Worm (Caenorhabditis elegans): Measurements from ENCODE around the gene kqt-3.
A peak's percentile ranks its signal among the peaks of the same experiment; 100 is the strongest.

kqt-3 gene

DNA sequence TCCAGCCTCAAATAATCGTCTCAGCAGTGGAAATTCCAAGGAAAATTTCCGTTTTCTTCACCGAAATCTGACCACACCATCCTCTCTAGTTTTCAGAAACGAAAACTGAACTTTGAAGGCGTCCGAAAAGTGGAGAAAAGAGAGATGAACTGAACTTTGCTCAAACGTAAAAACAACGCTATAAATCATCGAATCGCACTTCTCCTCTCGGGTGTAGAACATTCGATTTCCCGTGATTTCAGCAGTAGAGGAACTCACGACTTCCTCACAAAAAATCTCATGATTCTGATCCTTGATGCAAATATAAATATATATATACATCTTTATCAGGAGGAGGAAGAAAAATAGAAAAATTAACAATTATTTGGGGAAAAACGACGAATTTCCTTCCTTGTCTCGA is 20.9 kb upstream of the kqt-3 start:
- TF ChIP-seq rnt-1 (tag; optimal IDR thresholded peaks at IDR 0.05) (no peak), dve-1 (tag; optimal IDR thresholded peaks at IDR 0.05) (no peak), ceh-30 (tag; optimal IDR thresholded peaks at IDR 0.05) (no peak), ahr-1 (tag; optimal IDR thresholded peaks at IDR 0.05) (no peak), che-1 (tag; optimal IDR thresholded peaks at IDR 0.05) (no peak), pax-1 (tag; optimal IDR thresholded peaks at IDR 0.05) (no peak), sox-4 (tag; optimal IDR thresholded peaks at IDR 0.05) (no peak), K02D7.2 (tag; optimal IDR thresholded peaks at IDR 0.05) (no peak), unc-55 (GFP tag; optimal IDR thresholded peaks at IDR 0.05) (no peak), zip-5 (tag; optimal IDR thresholded peaks at IDR 0.05) (no peak), npax-4 (tag; optimal IDR thresholded peaks at IDR 0.05) (no peak), dmd-4 (tag; optimal IDR thresholded peaks at IDR 0.05; ENCODE audit: borderline replicate concordance) (no peak)

DNA sequence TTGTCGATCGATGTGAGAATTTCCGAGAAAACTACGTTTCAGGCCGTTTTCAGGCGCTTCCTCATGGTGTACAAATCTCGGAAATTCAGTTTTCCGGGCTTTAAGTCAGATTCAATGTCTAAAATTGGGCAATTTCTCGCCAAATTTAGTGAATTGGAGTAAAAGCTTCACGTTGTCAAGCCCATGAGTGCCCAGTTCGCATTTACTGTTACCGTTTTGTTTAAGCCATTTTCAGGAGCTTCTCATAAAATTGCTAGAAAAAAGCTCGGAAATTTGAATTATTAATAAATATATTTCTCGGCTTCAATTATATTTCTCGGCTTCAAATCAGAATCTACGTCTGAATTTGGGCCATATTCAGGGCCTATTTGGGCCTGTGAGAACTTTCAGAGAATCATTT is 18.2 kb upstream of the kqt-3 start:
- TF ChIP-seq madf-2 (tag; optimal IDR thresholded peaks at IDR 0.05) (no peak), hlh-8 (tag; optimal IDR thresholded peaks at IDR 0.05) (no peak), ceh-19 (GFP tag; optimal IDR thresholded peaks at IDR 0.05) (no peak)

DNA sequence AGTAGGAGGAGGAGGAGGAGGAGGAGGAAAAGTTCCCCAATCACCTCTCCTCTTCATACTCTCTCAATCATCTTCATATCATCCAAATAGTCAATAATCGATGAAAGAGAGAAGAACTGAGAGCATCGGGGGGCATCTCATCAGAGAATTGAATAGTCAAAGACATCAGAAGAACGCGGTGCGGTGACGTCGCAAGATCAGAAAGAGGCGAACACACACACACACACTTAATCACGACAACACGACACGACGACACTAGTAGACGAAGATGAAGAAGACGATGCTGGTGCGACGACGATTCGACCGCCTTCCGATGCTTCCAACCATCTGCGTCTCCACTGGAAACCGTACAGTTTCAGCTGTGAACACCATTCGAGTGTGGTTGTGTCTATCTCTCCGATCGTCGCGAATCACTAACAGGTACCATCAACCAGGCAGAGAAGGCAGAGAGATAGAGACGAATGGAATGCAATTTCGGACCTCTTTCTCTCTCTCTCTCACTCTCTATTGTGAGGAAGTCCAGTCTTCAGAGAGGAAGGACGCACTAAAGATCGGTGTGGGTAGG is 17.4 kb upstream of the kqt-3 start:
- TF ChIP-seq hlh-8 (tag; optimal IDR thresholded peaks at IDR 0.05) (no peak), ceh-18 (tag; optimal IDR thresholded peaks at IDR 0.05) (no peak), C38D4.7 (GFP tag; optimal IDR thresholded peaks at IDR 0.05) (no peak), elt-2 (tag; optimal IDR thresholded peaks at IDR 0.05) (no peak), K02D7.2 (tag; optimal IDR thresholded peaks at IDR 0.05) (no peak), ref-2 (tag; optimal IDR thresholded peaks at IDR 0.05) (peak; percentile 10)

DNA sequence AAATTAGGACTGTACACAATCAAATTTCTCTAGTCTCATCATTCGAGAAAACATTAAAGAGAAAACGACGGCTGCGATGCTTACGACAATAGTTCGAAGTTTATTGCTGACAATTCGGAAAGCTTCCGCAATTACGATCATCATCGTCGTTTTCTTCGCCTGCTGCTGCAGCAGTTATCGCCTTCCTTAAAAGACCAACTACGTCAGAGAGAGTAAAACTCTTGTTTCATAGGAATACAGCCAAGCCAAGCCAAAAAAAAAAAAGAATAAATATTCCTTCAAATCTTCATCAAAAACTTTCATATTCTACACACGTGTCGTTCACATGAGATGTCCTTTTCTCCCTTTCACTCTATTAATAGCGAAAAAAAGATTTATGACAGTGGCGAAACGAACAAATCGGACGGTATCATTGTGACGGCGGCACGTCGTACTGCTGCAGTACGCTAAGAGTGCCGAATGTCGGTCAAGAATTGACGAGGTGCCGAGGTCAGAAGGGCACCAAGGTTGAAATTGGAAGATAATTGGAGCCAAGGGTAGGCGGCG is 16.2 kb upstream of the kqt-3 start:
- TF ChIP-seq ceh-24 (tag; optimal IDR thresholded peaks at IDR 0.05) (no peak), syd-9 (tag; optimal IDR thresholded peaks at IDR 0.05) (no peak), pqm-1 (tag; optimal IDR thresholded peaks at IDR 0.05) (no peak), hlh-6 (tag; optimal IDR thresholded peaks at IDR 0.05) (no peak), hlh-13 (GFP tag; optimal IDR thresholded peaks at IDR 0.05) (no peak), ceh-48 (tag; optimal IDR thresholded peaks at IDR 0.05) (no peak), ref-2 (tag; optimal IDR thresholded peaks at IDR 0.05) (no peak), nhr-232 (tag; optimal IDR thresholded peaks at IDR 0.05) (no peak), ceh-2 (tag; optimal IDR thresholded peaks at IDR 0.05) (no peak), ztf-16 (tag; optimal IDR thresholded peaks at IDR 0.05) (no peak), pha-4 (tag; optimal IDR thresholded peaks at IDR 0.05) (no peak)

DNA sequence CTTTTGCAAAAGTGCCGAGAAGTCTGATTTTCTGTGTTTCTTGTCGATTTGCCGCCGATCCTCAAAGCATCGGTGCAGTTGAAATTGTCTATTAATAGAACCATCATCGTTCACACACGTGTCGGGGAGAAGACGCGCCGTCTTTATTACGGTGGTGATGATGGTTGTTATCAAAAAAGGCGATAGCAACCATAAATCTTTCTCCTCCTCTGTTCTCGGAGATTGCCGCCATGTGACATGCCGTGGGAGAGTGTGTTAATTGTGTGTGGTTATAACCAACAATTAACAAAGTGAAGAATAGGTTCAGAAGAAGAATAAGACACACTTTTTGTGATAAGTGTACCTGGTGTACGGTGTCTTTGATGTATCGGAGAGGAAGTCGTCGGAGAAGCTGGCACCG is 15.0 kb upstream of the kqt-3 start:
- TF ChIP-seq tbx-7 (tag; optimal IDR thresholded peaks at IDR 0.05), result no peak
- no peak for TF ChIP-seq sox-2 (GFP tag; IDR thresholded peaks at IDR 0.05)
- no peak for TF ChIP-seq C08G9.2 (tag; optimal IDR thresholded peaks at IDR 0.05)
- no peak for TF ChIP-seq ceh-30 (tag; optimal IDR thresholded peaks at IDR 0.05)
- TF ChIP-seq npax-4 (tag; optimal IDR thresholded peaks at IDR 0.05), result no peak
- no peak for TF ChIP-seq syd-9 (tag; optimal IDR thresholded peaks at IDR 0.05)
- no peak for TF ChIP-seq nhr-11 (tag; optimal IDR thresholded peaks at IDR 0.05)
- no peak for TF ChIP-seq ceh-48 (tag; optimal IDR thresholded peaks at IDR 0.05)
- no peak for TF ChIP-seq ceh-14 (tag; optimal IDR thresholded peaks at IDR 0.05)
- TF ChIP-seq nhr-232 (tag; optimal IDR thresholded peaks at IDR 0.05), result no peak

Data from whole organism, late embryonic.